Fruit fly (Drosophila melanogaster) whole organism, embryonic: Measurements from ENCODE around the gene CG15439.

ENCODE experiments used
- CG10267 ChIP-seq: fragments of 200-800 bp; sonication (Bioruptor generic); optimal IDR thresholded peaks from 2 replicates; lab custom pipeline; 2018; ENCODE audit warnings: missing biosample characterization, mild to moderate bottlenecking, missing genetic modification characterization, moderate library complexity
- CG10274 ChIP-seq: fragments of 200-800 bp; sonication (Bioruptor generic); optimal IDR thresholded peaks from 3 replicates; lab custom pipeline; 2017; ENCODE audit warnings: missing biosample characterization, mild to moderate bottlenecking, missing genetic modification characterization
- CG14441 ChIP-seq: fragments of 200-800 bp; sonication (Bioruptor generic); IDR thresholded peaks from 2 replicates; pipeline ENCODE4 v1.3.6; 2022; ENCODE audit warnings: missing biosample characterization, missing genetic modification characterization
- CG14860 ChIP-seq: fragments of 200-800 bp; sonication (Bioruptor generic); IDR thresholded peaks from 3 replicates; pipeline ENCODE4 v1.3.6; 2022; ENCODE audit warnings: missing biosample characterization, missing genetic modification characterization; ENCODE audit not compliant: partially characterized antibody
- CG17186 ChIP-seq: fragments of 200-800 bp; sonication (Bioruptor generic); optimal IDR thresholded peaks from 3 replicates; lab custom pipeline; 2017; ENCODE audit warnings: missing biosample characterization, missing genetic modification reagents, missing genetic modification characterization
- CG17612 ChIP-seq: fragments of 200-800 bp; sonication (Bioruptor generic); IDR thresholded peaks from 2 replicates; pipeline ENCODE4 v1.3.6; 2022; ENCODE audit warnings: missing biosample characterization, missing genetic modification characterization
- CG18476 ChIP-seq: fragments of 200-800 bp; sonication (Bioruptor generic); optimal IDR thresholded peaks from 2 replicates; lab custom pipeline; 2016; ENCODE audit warnings: missing biosample characterization, mild to moderate bottlenecking, missing genetic modification characterization
- CG32532 ChIP-seq: fragments of 200-800 bp; sonication (Bioruptor generic); IDR thresholded peaks from 2 replicates; pipeline ENCODE4 v1.3.6; 2022; ENCODE audit warnings: missing biosample characterization, missing genetic modification characterization
- CG4820 ChIP-seq: fragments of 200-800 bp; sonication (Bioruptor generic); optimal IDR thresholded peaks from 3 replicates; lab custom pipeline; 2016; ENCODE audit warnings: missing biosample characterization, missing genetic modification characterization
- CG5180 ChIP-seq: fragments of 200-800 bp; sonication (Bioruptor generic); optimal IDR thresholded peaks from 3 replicates; lab custom pipeline; 2017; ENCODE audit warnings: missing biosample characterization, missing genetic modification characterization, mild to moderate bottlenecking, moderate library complexity, missing genetic modification reagents
- CG5953 ChIP-seq: fragments of 200-800 bp; sonication (Bioruptor generic); IDR thresholded peaks from 2 replicates; pipeline ENCODE4 v1.3.6; 2022; ENCODE audit warnings: missing biosample characterization, missing genetic modification characterization
- CG6813 ChIP-seq: fragments of 200-800 bp; sonication (Bioruptor generic); optimal IDR thresholded peaks from 2 replicates; lab custom pipeline; 2017; ENCODE audit warnings: missing biosample characterization, missing genetic modification characterization, mild to moderate bottlenecking, moderate library complexity, missing genetic modification reagents
- CG7271 ChIP-seq: fragments of 200-800 bp; sonication (Bioruptor generic); optimal IDR thresholded peaks from 2 replicates; lab custom pipeline; 2018; ENCODE audit warnings: missing biosample characterization, mild to moderate bottlenecking, missing genetic modification characterization, moderate library complexity
- CG8281 ChIP-seq: fragments of 200-800 bp; sonication (Bioruptor generic); optimal IDR thresholded peaks from 2 replicates; lab custom pipeline; 2018; ENCODE audit warnings: missing biosample characterization, mild to moderate bottlenecking, missing genetic modification characterization, moderate library complexity
- CG9437 ChIP-seq: fragments of 200-800 bp; sonication (Bioruptor generic); optimal IDR thresholded peaks from 2 replicates; lab custom pipeline; 2018; ENCODE audit warnings: missing biosample characterization, mild to moderate bottlenecking, missing genetic modification characterization
- CHES-1-like ChIP-seq: fragments of 200-800 bp; sonication (Bioruptor generic); optimal IDR thresholded peaks from 2 replicates; lab custom pipeline; 2016; ENCODE audit warnings: missing biosample characterization, missing genetic modification characterization
- D ChIP-seq, 2 experiments: fragments of 200-800 bp in 1 of 2; fragments of >200 bp in 1 of 2; sonication (Bioruptor generic) in 1 of 2; optimal IDR thresholded peaks; 2 replicates in 1 of 2; 3 replicates in 1 of 2; lab custom pipeline; 2017; ENCODE audit warnings: mild to moderate bottlenecking in 1 of 2, missing biosample characterization in 1 of 2, missing genetic modification characterization in 1 of 2, missing genetic modification reagents in 1 of 2
- Dfd ChIP-seq, 2 experiments: fragments of >200 bp; optimal IDR thresholded peaks; 2 replicates each; lab custom pipeline; 2017; ENCODE audit warnings: missing biosample characterization in 2 of 2, missing genetic modification characterization in 2 of 2
- Dref ChIP-seq: fragments of 200-800 bp; sonication (Bioruptor generic); IDR thresholded peaks from 2 replicates; pipeline ENCODE4 v1.3.6; 2022; ENCODE audit warnings: missing biosample characterization, missing genetic modification characterization
- H15 ChIP-seq: fragments of 200-800 bp; sonication (Bioruptor generic); IDR thresholded peaks from 3 replicates; pipeline ENCODE4 v1.3.6; 2022; ENCODE audit warnings: missing biosample characterization, missing genetic modification characterization
- HLH4C ChIP-seq: fragments of 200-800 bp; sonication (Bioruptor generic); IDR thresholded peaks from 3 replicates; pipeline ENCODE4 v1.3.6; 2022; ENCODE audit warnings: missing biosample characterization, missing genetic modification characterization; ENCODE audit not compliant: partially characterized antibody
- MTF-1 ChIP-seq: fragments of 200-800 bp; sonication (Bioruptor generic); optimal IDR thresholded peaks from 2 replicates; lab custom pipeline; 2018; ENCODE audit warnings: missing biosample characterization, mild to moderate bottlenecking, missing genetic modification characterization, borderline replicate concordance
- NC2α ChIP-seq: fragments of 200-800 bp; sonication (Bioruptor generic); optimal IDR thresholded peaks from 2 replicates; lab custom pipeline; 2016; ENCODE audit warnings: missing biosample characterization, missing genetic modification characterization
- Scr ChIP-seq: fragments of 200-800 bp; sonication (Bioruptor generic); IDR thresholded peaks from 2 replicates; pipeline ENCODE4 v1.3.6; 2022; ENCODE audit warnings: missing biosample characterization, missing genetic modification characterization; ENCODE audit not compliant: partially characterized antibody
- Sry-β ChIP-seq: fragments of 200-800 bp; sonication (Bioruptor generic); optimal IDR thresholded peaks from 2 replicates; lab custom pipeline; 2018; ENCODE audit warnings: missing biosample characterization, mild to moderate bottlenecking, missing genetic modification characterization, moderate library complexity
- Ssrp ChIP-seq: fragments of 200-800 bp; sonication (Bioruptor generic); optimal IDR thresholded peaks from 2 replicates; lab custom pipeline; 2018; ENCODE audit warnings: missing biosample characterization, mild to moderate bottlenecking, missing genetic modification characterization, moderate library complexity
- TFAM ChIP-seq: fragments of 200-800 bp; sonication (Bioruptor generic); optimal IDR thresholded peaks from 2 replicates; lab custom pipeline; 2017; ENCODE audit warnings: missing biosample characterization, missing genetic modification characterization, inconsistent platforms
- ac ChIP-seq: fragments of 200-800 bp; sonication (Bioruptor generic); optimal IDR thresholded peaks from 3 replicates; lab custom pipeline; 2017; ENCODE audit warnings: missing biosample characterization, mild to moderate bottlenecking, missing genetic modification characterization
- cg ChIP-seq: fragments of 200-800 bp; sonication (Bioruptor generic); optimal IDR thresholded peaks from 3 replicates; lab custom pipeline; 2019; ENCODE audit warnings: missing biosample characterization, mild to moderate bottlenecking, missing genetic modification characterization, moderate library complexity
- crol ChIP-seq: fragments of 200-800 bp; sonication (Bioruptor generic); IDR thresholded peaks from 2 replicates; pipeline ENCODE4 v1.3.6; 2022; ENCODE audit warnings: missing biosample characterization, missing genetic modification characterization
- dmrt99B ChIP-seq: fragments of 200-800 bp; sonication (Bioruptor generic); optimal IDR thresholded peaks from 2 replicates; lab custom pipeline; 2018; ENCODE audit warnings: missing biosample characterization, mild to moderate bottlenecking, missing genetic modification characterization, moderate library complexity
- dpn ChIP-seq, 2 experiments: fragments of 200-800 bp; sonication (Bioruptor generic); optimal IDR thresholded peaks; 3 replicates each; lab custom pipeline; 2016; ENCODE audit warnings: missing biosample characterization in 2 of 2, missing genetic modification characterization in 2 of 2
- eve ChIP-seq, 2 experiments: fragments of >200 bp; optimal IDR thresholded peaks; 2 replicates each; lab custom pipeline; 2017; ENCODE audit warnings: missing biosample characterization in 2 of 2, missing genetic modification characterization in 2 of 2
- ewg ChIP-seq: fragments of 200-800 bp; sonication (Bioruptor generic); optimal IDR thresholded peaks from 3 replicates; lab custom pipeline; 2017; ENCODE audit warnings: mild to moderate bottlenecking, missing biosample characterization, missing genetic modification reagents, missing genetic modification characterization
- fd64A ChIP-seq: fragments of 200-800 bp; sonication (Bioruptor generic); optimal IDR thresholded peaks from 3 replicates; lab custom pipeline; 2018; ENCODE audit warnings: missing biosample characterization, mild to moderate bottlenecking, missing genetic modification characterization
- fd96Cb ChIP-seq: fragments of 200-800 bp; sonication (Bioruptor generic); optimal IDR thresholded peaks from 2 replicates; lab custom pipeline; 2018; ENCODE audit warnings: missing biosample characterization, mild to moderate bottlenecking, missing genetic modification characterization, moderate library complexity
- gt ChIP-seq: fragments of 200-800 bp; sonication (Bioruptor generic); IDR thresholded peaks from 2 replicates; pipeline ENCODE4 v1.3.6; 2022; ENCODE audit warnings: missing biosample characterization, missing genetic modification characterization
- jing ChIP-seq: fragments of 200-800 bp; sonication (Bioruptor generic); optimal IDR thresholded peaks from 2 replicates; lab custom pipeline; 2018; ENCODE audit warnings: missing biosample characterization, mild to moderate bottlenecking, missing genetic modification characterization
- lola ChIP-seq, 3 experiments: fragments of >200 bp in 2 of 3; fragments of 200-800 bp in 1 of 3; sonication (Bioruptor generic) in 1 of 3; optimal IDR thresholded peaks; 2 replicates each; lab custom pipeline; 2017 to 2019; ENCODE audit warnings: missing biosample characterization in 3 of 3, missing genetic modification characterization in 3 of 3, mild to moderate bottlenecking in 1 of 3, moderate library complexity in 1 of 3
- pan ChIP-seq, 4 experiments: fragments of >200 bp in 3 of 4; fragments of 200-800 bp in 1 of 4; sonication (Bioruptor generic) in 1 of 4; optimal IDR thresholded peaks in 3 of 4; IDR thresholded peaks in 1 of 4; 2 replicates each; pipeline versions ENCODE4 v1.3.6 to Lab custom; 2017 to 2022; ENCODE audit warnings: missing biosample characterization in 2 of 4, missing genetic modification characterization in 2 of 4, mixed read lengths in 1 of 4
- pho ChIP-seq: fragments of 200-800 bp; sonication (Bioruptor generic); optimal IDR thresholded peaks from 2 replicates; lab custom pipeline; 2016; ENCODE audit warnings: missing biosample characterization, missing genetic modification characterization
- repo ChIP-seq: fragments of 200-800 bp; sonication (Bioruptor generic); optimal IDR thresholded peaks from 2 replicates; lab custom pipeline; 2016; ENCODE audit warnings: missing biosample characterization, missing genetic modification characterization
- rib ChIP-seq: fragments of 200-800 bp; sonication (Bioruptor generic); IDR thresholded peaks from 2 replicates; pipeline ENCODE4 v1.3.6; 2022; ENCODE audit warnings: missing biosample characterization, missing genetic modification characterization
- slou ChIP-seq: fragments of 200-800 bp; sonication (Bioruptor generic); optimal IDR thresholded peaks from 3 replicates; lab custom pipeline; 2016; ENCODE audit warnings: missing biosample characterization, missing genetic modification characterization
- tgo ChIP-seq: fragments of 200-800 bp; sonication (Bioruptor generic); IDR thresholded peaks from 3 replicates; pipeline ENCODE4 v1.3.6; 2022; ENCODE audit warnings: missing biosample characterization, missing genetic modification characterization
- tna ChIP-seq: fragments of 200-800 bp; sonication (Bioruptor generic); IDR thresholded peaks from 2 replicates; pipeline ENCODE4 v1.3.6; 2022; ENCODE audit warnings: missing biosample characterization, missing genetic modification characterization; ENCODE audit not compliant: partially characterized antibody
- trh ChIP-seq: fragments of 200-800 bp; sonication (Bioruptor generic); optimal IDR thresholded peaks from 2 replicates; lab custom pipeline; 2016; ENCODE audit warnings: missing biosample characterization, missing genetic modification characterization
- zen2 ChIP-seq: fragments of 200-800 bp; sonication (Bioruptor generic); IDR thresholded peaks from 3 replicates; pipeline ENCODE4 v1.3.6; 2022; ENCODE audit warnings: missing biosample characterization, missing genetic modification characterization; ENCODE audit not compliant: partially characterized antibody

CG15439 gene

dm6 chr2L:4448582-4449016 lies 4.2 kb downstream of the CG15439 start, which contains the start of gene MFS18 (continued):
- TF ChIP-seq Dfd (GFP tag; optimal IDR thresholded peaks at IDR 0.05; lab: Kevin White, UChicago) (no peak), fd96Cb (peak; percentile 100), MTF-1 (peak; percentile 93), dmrt99B (tag; lab: Kevin White, UChicago) (peak; percentile 99), Dref (GFP tag; lab: Robert Waterston, UW) (peak; percentile 85), HLH4C (GFP tag; lab: Robert Waterston, UW) (peak; percentile 93), lola (GFP tag; optimal IDR thresholded peaks at IDR 0.05; lab: Kevin White, UChicago) (peak in 1 of 3 experiments; percentile 99), CG18476 (GFP tag; lab: Kevin White, UChicago) (peak; percentile 95), CG5180 (GFP tag; lab: Kevin White, UChicago) (peak; percentile 86), Ssrp (tag; lab: Kevin White, UChicago) (peak; percentile 93), slou (GFP tag; lab: Kevin White, UChicago) (peak; percentile 98), CG10274 (peak; percentile 100), fd64A (GFP tag; lab: Kevin White, UChicago) (peak; percentile 91), CG17186 (peak; percentile 92), eve (GFP tag; optimal IDR thresholded peaks at IDR 0.05; lab: Kevin White, UChicago) (no peak), jing (GFP tag; lab: Kevin White, UChicago) (peak; percentile 99), CHES-1-like (GFP tag; lab: Kevin White, UChicago) (peak; percentile 73), crol (peak; percentile 82), CG14441 (peak; percentile 99), D (optimal IDR thresholded peaks at IDR 0.05; lab: Kevin White, UChicago) (no peak), D (GFP tag; optimal IDR thresholded peaks at IDR 0.05; lab: Kevin White, UChicago) (peak; percentile 99), tna (GFP tag; lab: Robert Waterston, UW) (peak; percentile 76), rib (peak; percentile 97), trh (GFP tag; lab: Kevin White, UChicago) (peak; percentile 92), repo (peak; percentile 91), dpn (GFP tag; optimal IDR thresholded peaks at IDR 0.05; lab: Kevin White, UChicago) (peak; percentile 97 to 98), CG10267 (peak; percentile 98), tgo (GFP tag; lab: Robert Waterston, UW) (peak; percentile 99), pho (GFP tag; lab: Kevin White, UChicago) (peak; percentile 87), CG14860 (GFP tag; lab: Robert Waterston, UW) (peak; percentile 74; the same call in 2 of the 3 replicates), CG5953 (GFP tag; lab: Robert Waterston, UW) (peak; percentile 98), NC2α (GFP tag; lab: Kevin White, UChicago) (peak; percentile 66), Sry-β (peak; percentile 71), gt (GFP tag; lab: Robert Waterston, UW) (peak; percentile 96), CG17612 (GFP tag; lab: Robert Waterston, UW) (peak; percentile 98), CG7271 (tag; lab: Kevin White, UChicago) (peak; percentile 99), cg (no peak), H15 (GFP tag; lab: Robert Waterston, UW) (peak; percentile 99), zen2 (GFP tag; lab: Robert Waterston, UW) (peak; percentile 77), CG8281 (peak; percentile 91), CG4820 (GFP tag; lab: Kevin White, UChicago) (peak; percentile 95), pan (optimal IDR thresholded peaks at IDR 0.05; lab: Kevin White, UChicago) (no peak), pan (GFP tag; optimal IDR thresholded peaks at IDR 0.05 in 1 of 2, IDR thresholded peaks at IDR 0.05 in 1 of 2) (peak in 1 of 2 experiments; percentile 100), TFAM (GFP tag; lab: Kevin White, UChicago) (peak; percentile 94), ewg (peak; percentile 88), ac (GFP tag; lab: Kevin White, UChicago) (peak; percentile 78), CG32532 (GFP tag; lab: Robert Waterston, UW) (peak; percentile 99), CG9437 (peak; percentile 91), Scr (GFP tag; lab: Robert Waterston, UW) (peak; percentile 68), CG6813 (GFP tag; lab: Kevin White, UChicago) (peak; percentile 98)
